Worm (Caenorhabditis elegans) whole organism, L1 larva: Measurements from ENCODE around the gene clik-2.

Source experiments
- elt-2 ChIP-seq: sonication (generic microtip); optimal IDR thresholded peaks from 2 replicates; lab custom pipeline; 2016; ENCODE audit warnings: missing genetic modification characterization, mild to moderate bottlenecking, inconsistent platforms, missing compliant biosample characterization, missing genetic modification reagents
- fos-1 ChIP-seq: fragments of 150-350 bp; optimal IDR thresholded peaks from 2 replicates; lab custom pipeline; 2014; ENCODE audit warnings: missing biosample characterization, missing genetic modification characterization
- irx-1 ChIP-seq: sonication (generic microtip); optimal IDR thresholded peaks from 2 replicates; lab custom pipeline; 2016; ENCODE audit warnings: missing genetic modification characterization, missing compliant biosample characterization
- jun-1 ChIP-seq: fragments of 150-350 bp; optimal IDR thresholded peaks from 2 replicates; lab custom pipeline; 2014; ENCODE audit warnings: missing biosample characterization, missing genetic modification reagents, missing genetic modification characterization
- lin-15B ChIP-seq: fragments of 150-350 bp; sonication (generic microtip); optimal IDR thresholded peaks from 3 replicates; lab custom pipeline; 2014; ENCODE audit warnings: missing biosample characterization, missing genetic modification characterization
- nhr-11 ChIP-seq: fragments of 150-350 bp; optimal IDR thresholded peaks from 2 replicates; lab custom pipeline; 2014; ENCODE audit warnings: missing biosample characterization, missing genetic modification characterization
- nhr-12 ChIP-seq: sonication (generic microtip); optimal IDR thresholded peaks from 2 replicates; lab custom pipeline; 2017; ENCODE audit warnings: missing biosample characterization, missing genetic modification characterization

DNA sequence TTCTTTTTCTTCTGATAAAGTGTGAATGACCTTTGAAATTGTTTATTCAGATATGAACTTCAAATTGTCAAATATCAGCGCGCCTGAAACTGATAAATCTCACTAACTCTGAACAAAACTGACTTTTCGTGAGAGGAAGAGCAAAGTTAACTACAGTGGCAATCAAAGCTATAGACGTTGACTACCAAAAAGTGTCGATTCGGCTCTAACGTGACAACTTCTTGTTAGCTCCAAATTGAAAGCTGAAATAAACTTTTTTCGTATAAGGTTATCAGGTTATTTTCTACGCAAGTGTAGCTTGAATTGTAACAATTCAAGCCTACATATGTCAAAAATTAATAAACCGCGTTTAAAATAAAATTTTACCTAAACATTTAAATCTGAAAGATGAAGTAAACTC lies 37.3 kb upstream of the clik-2 start:
- TF ChIP-seq irx-1 (tag; lab: Kevin White, UChicago), result no peak
- no peak for TF ChIP-seq nhr-12 (tag; lab: Kevin White, UChicago)
- no peak for TF ChIP-seq lin-15B
- TF ChIP-seq fos-1 (tag; lab: Kevin White, UChicago), result no peak
- no peak for TF ChIP-seq nhr-11 (tag; lab: Kevin White, UChicago)
- no peak for TF ChIP-seq elt-2
- no peak for TF ChIP-seq jun-1
